Worm (Caenorhabditis elegans) whole organism, L2 larva: ENCODE results near the gene shc-2.

Source experiments
- dmd-4 ChIP-seq: sonication (generic microtip); optimal IDR thresholded peaks from 2 replicates; lab custom pipeline; 2017; ENCODE audit warnings: missing biosample characterization, missing genetic modification characterization
- nhr-10 ChIP-seq: sonication (generic microtip); optimal IDR thresholded peaks from 2 replicates; lab custom pipeline; 2017; ENCODE audit warnings: missing biosample characterization, missing genetic modification characterization
- nhr-12 ChIP-seq: fragments of 150-350 bp; optimal IDR thresholded peaks from 2 replicates; lab custom pipeline; 2014; ENCODE audit warnings: missing biosample characterization, missing genetic modification characterization
- nhr-129 ChIP-seq: fragments of 150-350 bp; optimal IDR thresholded peaks from 2 replicates; lab custom pipeline; 2014; ENCODE audit warnings: missing biosample characterization, missing genetic modification characterization
- skn-1 ChIP-seq: sonication (generic microtip); optimal IDR thresholded peaks from 2 replicates; lab custom pipeline; 2017; ENCODE audit warnings: missing biosample characterization, missing genetic modification characterization
- unc-62 ChIP-seq: fragments of 150-350 bp; optimal IDR thresholded peaks from 2 replicates; lab custom pipeline; 2014; ENCODE audit warnings: missing biosample characterization, missing genetic modification reagents, missing genetic modification characterization
- ztf-11 ChIP-seq: sonication (generic microtip); optimal IDR thresholded peaks from 2 replicates; lab custom pipeline; 2017; ENCODE audit warnings: missing biosample characterization, missing genetic modification characterization
- ztf-4 ChIP-seq: fragments of 150-350 bp; optimal IDR thresholded peaks from 2 replicates; lab custom pipeline; 2014; ENCODE audit warnings: missing biosample characterization, missing genetic modification characterization

ce11 chrII:5008033-5008432 lies 39.1 kb downstream of the shc-2 start, which contains the start of gene F59A6.3:
- TF ChIP-seq nhr-10 (tag; lab: Kevin White, UChicago): no peak
- TF ChIP-seq ztf-4 (tag; lab: Kevin White, UChicago): no peak
- no peak for TF ChIP-seq ztf-11 (tag; lab: Kevin White, UChicago)
- no peak for TF ChIP-seq nhr-129 (tag; lab: Kevin White, UChicago)
- no peak for TF ChIP-seq nhr-12 (tag; lab: Kevin White, UChicago)
- no peak for TF ChIP-seq dmd-4
- no peak for TF ChIP-seq skn-1 (tag; lab: Kevin White, UChicago)
- TF ChIP-seq unc-62 (GFP tag; lab: Kevin White, UChicago): no peak
